Worm (Caenorhabditis elegans) whole organism, L4 larva: ENCODE results near the gene srbc-83.

Experiments used
- F10B5.3 ChIP-seq: sonication (generic microtip); optimal IDR thresholded peaks from 2 replicates; lab custom pipeline; 2016; ENCODE audit warnings: mild to moderate bottlenecking, missing genetic modification characterization, missing compliant biosample characterization
- F44E2.7 ChIP-seq: fragments of 200-800 bp; sonication (Bioruptor generic); IDR thresholded peaks from 2 replicates; pipeline ENCODE4 v2.1.2; 2022; ENCODE audit warnings: missing genetic modification characterization, missing compliant biosample characterization
- R02D3.7 ChIP-seq: fragments of 150-350 bp; sonication (generic microtip); optimal IDR thresholded peaks from 3 replicates; lab custom pipeline; 2014; ENCODE audit warnings: missing biosample characterization, missing genetic modification characterization
- Y105C5A.15 ChIP-seq: fragments of 200-800 bp; sonication (Bioruptor generic); IDR thresholded peaks from 2 replicates; pipeline ENCODE4 v1.3.6; 2022; ENCODE audit warnings: missing genetic modification characterization, missing compliant biosample characterization
- Y48G9A.11 ChIP-seq: fragments of 200-800 bp; sonication (Bioruptor generic); IDR thresholded peaks from 2 replicates; pipeline ENCODE4 v1.3.6; 2022; ENCODE audit warnings: missing genetic modification reagents, missing genetic modification characterization, missing compliant biosample characterization
- Y5F2A.4 ChIP-seq: fragments of 200-800 bp; sonication (Bioruptor generic); optimal IDR thresholded peaks from 2 replicates; lab custom pipeline; 2018; ENCODE audit warnings: mild to moderate bottlenecking, missing genetic modification characterization, missing compliant biosample characterization
- Y75B8A.6 ChIP-seq: fragments of 200-800 bp; sonication (Bioruptor generic); IDR thresholded peaks from 2 replicates; pipeline ENCODE4 v1.3.6; 2022; ENCODE audit warnings: missing genetic modification reagents, missing genetic modification characterization, missing compliant biosample characterization
- ZK337.2 ChIP-seq: fragments of 200-800 bp; sonication (Bioruptor generic); IDR thresholded peaks from 2 replicates; pipeline ENCODE4 v1.3.6; 2022; ENCODE audit warnings: missing genetic modification reagents, missing genetic modification characterization, missing compliant biosample characterization
- ama-1 ChIP-seq: fragments of 150-350 bp; optimal IDR thresholded peaks from 2 replicates; lab custom pipeline; 2014; ENCODE audit warnings: inconsistent platforms, mixed read lengths
- attf-4 ChIP-seq: sonication (generic microtip); optimal IDR thresholded peaks from 3 replicates; lab custom pipeline; 2017; ENCODE audit warnings: missing biosample characterization, missing genetic modification characterization
- ceh-20 ChIP-seq: fragments of 200-800 bp; sonication (Bioruptor generic); IDR thresholded peaks from 2 replicates; pipeline ENCODE4 v1.3.6; 2022; ENCODE audit warnings: missing genetic modification reagents, missing genetic modification characterization, missing compliant biosample characterization
- ceh-28 ChIP-seq: fragments of 150-350 bp; optimal IDR thresholded peaks from 2 replicates; lab custom pipeline; 2014; ENCODE audit warnings: missing biosample characterization, missing genetic modification reagents, missing genetic modification characterization
- ceh-32 ChIP-seq: sonication (generic microtip); optimal IDR thresholded peaks from 2 replicates; lab custom pipeline; 2016; ENCODE audit warnings: mild to moderate bottlenecking, missing genetic modification characterization, missing compliant biosample characterization; ENCODE audit not compliant: poor library complexity
- ceh-44 ChIP-seq: fragments of 200-800 bp; sonication (Bioruptor generic); IDR thresholded peaks from 2 replicates; pipeline ENCODE4 v1.3.6; 2022; ENCODE audit warnings: missing genetic modification reagents, missing genetic modification characterization, missing compliant biosample characterization
- cey-2 ChIP-seq: sonication (generic microtip); optimal IDR thresholded peaks from 3 replicates; lab custom pipeline; 2017; ENCODE audit warnings: missing genetic modification characterization, mild to moderate bottlenecking, missing compliant biosample characterization, antibody characterized with exemption, borderline replicate concordance; ENCODE audit not compliant: insufficient read depth
- ctbp-1 ChIP-seq: fragments of 200-800 bp; sonication (Bioruptor generic); IDR thresholded peaks from 2 replicates; pipeline ENCODE4 v1.3.6; 2022; ENCODE audit warnings: missing genetic modification reagents, missing genetic modification characterization, missing compliant biosample characterization
- daf-16 ChIP-seq, 3 experiments: sonication (generic microtip); optimal IDR thresholded peaks; 2 replicates each; lab custom pipeline; 2016 to 2017; ENCODE audit warnings: missing genetic modification characterization in 3 of 3, missing genetic modification reagents in 3 of 3, mild to moderate bottlenecking in 2 of 3, missing compliant biosample characterization in 2 of 3, missing biosample characterization in 1 of 3, moderate library complexity in 1 of 3
- dmd-8 ChIP-seq: fragments of 200-800 bp; sonication (Bioruptor generic); IDR thresholded peaks from 2 replicates; pipeline ENCODE4 v1.3.6; 2022; ENCODE audit warnings: missing genetic modification characterization, missing compliant biosample characterization
- dmd-9 ChIP-seq: fragments of 200-800 bp; sonication (Bioruptor generic); IDR thresholded peaks from 2 replicates; pipeline ENCODE4 v1.3.6; 2022; ENCODE audit warnings: missing genetic modification reagents, missing genetic modification characterization, missing compliant biosample characterization
- egl-27 ChIP-seq: sonication (generic microtip); optimal IDR thresholded peaks from 3 replicates; lab custom pipeline; 2017; ENCODE audit warnings: missing biosample characterization, missing genetic modification reagents, missing genetic modification characterization
- fkh-10 ChIP-seq: fragments of 150-350 bp; optimal IDR thresholded peaks from 2 replicates; lab custom pipeline; 2014; ENCODE audit warnings: missing biosample characterization, missing genetic modification reagents, missing genetic modification characterization
- fos-1 ChIP-seq: fragments of 150-350 bp; optimal IDR thresholded peaks from 2 replicates; lab custom pipeline; 2014; ENCODE audit warnings: missing biosample characterization, missing genetic modification characterization
- gei-8 ChIP-seq: fragments of 200-800 bp; sonication (Bioruptor generic); optimal IDR thresholded peaks from 2 replicates; lab custom pipeline; 2018; ENCODE audit warnings: mild to moderate bottlenecking, missing genetic modification characterization, missing compliant biosample characterization
- hlh-30 ChIP-seq: sonication (generic microtip); optimal IDR thresholded peaks from 2 replicates; lab custom pipeline; 2017; ENCODE audit warnings: antibody characterized with exemption, mild to moderate bottlenecking, missing genetic modification characterization, missing compliant biosample characterization; ENCODE audit not compliant: insufficient read depth
- lin-15B ChIP-seq: fragments of 150-350 bp; sonication (generic microtip); optimal IDR thresholded peaks from 3 replicates; lab custom pipeline; 2014; ENCODE audit warnings: missing biosample characterization, missing genetic modification characterization
- lin-38 ChIP-seq: fragments of 200-800 bp; sonication (Bioruptor generic); IDR thresholded peaks from 2 replicates; pipeline ENCODE4 v1.3.6; 2022; ENCODE audit warnings: missing genetic modification reagents, missing genetic modification characterization, missing compliant biosample characterization
- lir-3 ChIP-seq: sonication (generic microtip); optimal IDR thresholded peaks from 2 replicates; lab custom pipeline; 2016; ENCODE audit warnings: mild to moderate bottlenecking, missing genetic modification characterization, missing compliant biosample characterization
- mdl-1 ChIP-seq, 2 experiments: fragments of 150-350 bp in 1 of 2; sonication (generic microtip) in 1 of 2; optimal IDR thresholded peaks; 2 replicates each; lab custom pipeline; 2014 to 2017; ENCODE audit warnings: missing biosample characterization in 2 of 2, missing genetic modification characterization in 2 of 2
- nhr-42 ChIP-seq: fragments of 200-800 bp; sonication (Bioruptor generic); IDR thresholded peaks from 2 replicates; pipeline ENCODE4 v1.3.6; 2022; ENCODE audit warnings: missing genetic modification characterization, missing compliant biosample characterization
- nhr-48 ChIP-seq: sonication (generic microtip); optimal IDR thresholded peaks from 2 replicates; lab custom pipeline; 2016; ENCODE audit warnings: mild to moderate bottlenecking, missing genetic modification characterization, missing compliant biosample characterization
- nhr-76 ChIP-seq: fragments of 150-350 bp; optimal IDR thresholded peaks from 2 replicates; lab custom pipeline; 2014; ENCODE audit warnings: missing biosample characterization, missing genetic modification characterization
- nhr-77 ChIP-seq: fragments of 150-350 bp; optimal IDR thresholded peaks from 2 replicates; lab custom pipeline; 2014; ENCODE audit warnings: missing biosample characterization, missing genetic modification characterization
- rbr-2 ChIP-seq: sonication (generic microtip); optimal IDR thresholded peaks from 2 replicates; lab custom pipeline; 2016; ENCODE audit warnings: missing genotype, missing genetic modification characterization, missing compliant biosample characterization
- set-16 ChIP-seq: fragments of 200-800 bp; sonication (Bioruptor generic); IDR thresholded peaks from 2 replicates; pipeline ENCODE4 v1.3.6; 2022; ENCODE audit warnings: missing genetic modification reagents, missing genetic modification characterization, missing compliant biosample characterization
- snpc-4 ChIP-seq: fragments of 150-350 bp; optimal IDR thresholded peaks from 2 replicates; lab custom pipeline; 2014; ENCODE audit warnings: missing biosample characterization, missing genetic modification characterization
- tag-97 ChIP-seq: fragments of 200-800 bp; sonication (Bioruptor generic); IDR thresholded peaks from 2 replicates; pipeline ENCODE4 v1.3.6; 2022; ENCODE audit warnings: missing genetic modification characterization, missing compliant biosample characterization
- unc-130 ChIP-seq: sonication (generic microtip); optimal IDR thresholded peaks from 2 replicates; lab custom pipeline; 2016; ENCODE audit warnings: missing genetic modification reagents, missing genetic modification characterization, missing compliant biosample characterization
- unc-39 ChIP-seq: sonication (generic microtip); optimal IDR thresholded peaks from 2 replicates; lab custom pipeline; 2017; ENCODE audit warnings: missing biosample characterization, missing genetic modification characterization
- unc-62 ChIP-seq, 3 experiments: fragments of 150-350 bp in 1 of 3; sonication (generic microtip); optimal IDR thresholded peaks in 2 of 3; peaks in 1 of 3; 1 replicate in 1 of 3; 2 replicates in 2 of 3; lab custom pipeline; 2014 to 2017; ENCODE audit warnings: missing biosample characterization in 3 of 3, missing genetic modification characterization in 3 of 3, missing genetic modification reagents in 3 of 3, missing genotype in 1 of 3

srbc-83 gene

ce11 chrV:16315004-16315403 lies 17.8 kb downstream of the srbc-83 start, which contains the start of gene str-214:
Gene str-214, plus strand, starts transcription at chrV:16315304.
- TF ChIP-seq rbr-2 (no peak), snpc-4 (no peak), Y75B8A.6 (no peak), fos-1 (tag; lab: Kevin White, UChicago) (no peak), F10B5.3 (tag; lab: Kevin White, UChicago) (no peak), unc-130 (GFP tag; lab: Kevin White, UChicago) (no peak), lin-38 (GFP tag; lab: Robert Waterston, UW) (no peak), fkh-10 (GFP tag; lab: Kevin White, UChicago) (no peak), nhr-76 (tag; lab: Kevin White, UChicago) (no peak), hlh-30 (tag; lab: Kevin White, UChicago) (no peak), attf-4 (no peak), set-16 (GFP tag; lab: Robert Waterston, UW) (no peak)

- TF ChIP-seq unc-39 (tag; lab: Kevin White, UChicago), result no peak
- peak in 1 of 2 experiments; percentile 74 for TF ChIP-seq unc-62 (GFP tag; optimal IDR thresholded peaks at IDR 0.05 in 1 of 2; lab: Kevin White, UChicago)
- no peak for TF ChIP-seq unc-62 (tag; optimal IDR thresholded peaks at IDR 0.05; lab: Kevin White, UChicago)
These were observed 20.1 kb downstream of the srbc-83 start, which contains the start of gene srh-180 for ce11 chrV:16317244-16317643. Gene srh-180, plus strand, starts transcription at chrV:16317544.

ce11 chrV:16322155-16322554 lies 25.0 kb downstream of the srbc-83 start:
- no peak for TF ChIP-seq dmd-8 (GFP tag; lab: Robert Waterston, UW)
- no peak for TF ChIP-seq ceh-44 (GFP tag; lab: Robert Waterston, UW)
- no peak for TF ChIP-seq nhr-76 (tag; lab: Kevin White, UChicago)
- TF ChIP-seq unc-39 (tag; lab: Kevin White, UChicago), result no peak
- TF ChIP-seq ceh-28 (tag; lab: Kevin White, UChicago), result no peak
- TF ChIP-seq Y105C5A.15, result no peak
- no peak for TF ChIP-seq daf-16 (GFP tag; optimal IDR thresholded peaks at IDR 0.05; lab: Kevin White, UChicago)
- no peak for TF ChIP-seq daf-16 (tag; optimal IDR thresholded peaks at IDR 0.05; lab: Kevin White, UChicago)
- no peak for TF ChIP-seq cey-2 (tag; lab: Kevin White, UChicago)
- TF ChIP-seq Y5F2A.4 (GFP tag; lab: Kevin White, UChicago), result no peak
- no peak for TF ChIP-seq nhr-42 (GFP tag; lab: Robert Waterston, UW)
- no peak for TF ChIP-seq fkh-10 (GFP tag; lab: Kevin White, UChicago)
- no peak for TF ChIP-seq lin-15B
- TF ChIP-seq rbr-2, result no peak
- TF ChIP-seq ctbp-1, result no peak
- TF ChIP-seq F44E2.7, result no peak
- TF ChIP-seq tag-97 (GFP tag; lab: Robert Waterston, UW), result no peak
- no peak for TF ChIP-seq mdl-1 (tag; optimal IDR thresholded peaks at IDR 0.05; lab: Kevin White, UChicago)

- TF ChIP-seq unc-62 (GFP tag; optimal IDR thresholded peaks at IDR 0.05 in 1 of 2; lab: Kevin White, UChicago) (no peak), unc-62 (tag; optimal IDR thresholded peaks at IDR 0.05; lab: Kevin White, UChicago) (no peak), ama-1 (lab: Kevin White, UChicago) (no peak), rbr-2 (no peak), lir-3 (tag; lab: Kevin White, UChicago) (no peak), set-16 (GFP tag; lab: Robert Waterston, UW) (no peak), egl-27 (no peak), nhr-77 (no peak), gei-8 (GFP tag; lab: Kevin White, UChicago) (no peak), nhr-48 (tag; lab: Kevin White, UChicago) (no peak), ceh-32 (tag; lab: Kevin White, UChicago) (no peak), ZK337.2 (GFP tag; lab: Robert Waterston, UW) (no peak), fkh-10 (GFP tag; lab: Kevin White, UChicago) (no peak), Y48G9A.11 (GFP tag; lab: Robert Waterston, UW) (no peak), nhr-76 (tag; lab: Kevin White, UChicago) (no peak), ceh-20 (GFP tag; lab: Robert Waterston, UW) (no peak), dmd-9 (no peak), unc-130 (GFP tag; lab: Kevin White, UChicago) (no peak), R02D3.7 (no peak)
These were observed 31.7 kb downstream of the srbc-83 start, which contains the start of gene F57G8.7 for ce11 chrV:16328849-16329248. Gene F57G8.7, plus strand, starts transcription at chrV:16329149.
